In the genomic region with DNA sequence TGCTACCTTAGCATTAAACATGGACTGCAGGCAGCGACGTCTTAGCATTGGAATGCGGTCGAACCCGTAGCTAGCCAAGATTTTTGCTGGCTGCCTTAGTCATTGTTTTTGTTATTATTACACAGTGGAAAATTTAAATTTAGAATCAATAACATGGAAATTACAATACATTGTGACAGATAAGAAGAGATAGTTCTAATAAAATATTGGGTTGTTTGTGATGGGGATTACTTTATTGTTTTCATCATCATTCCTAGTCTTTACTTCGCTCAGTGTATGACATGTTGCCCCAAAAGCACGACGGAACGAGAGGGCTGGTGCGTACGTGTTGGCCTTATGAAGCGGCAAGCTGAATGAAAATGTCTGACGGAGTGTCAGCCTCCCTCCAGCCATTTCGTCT, we compare ENCODE assay signal across 2 fruit fly cellular contexts.
TF ChIP-seq lines count a peak whose summit lies in the region.

No protein-coding gene starts in this region.

TF ChIP-seq in whole organism, embryonic, 481 proteins besides CTCF, POLR2A, EP300 and RAD21 (continued from another document and continues in another):
- TF ChIP-seq CG10565 (GFP tag; optimal IDR thresholded peaks at IDR 0.05; lab: Kevin White, UChicago) (peak; percentile 9), Doc3 (GFP tag; IDR thresholded peaks at IDR 0.05; lab: Robert Waterston, UW; ENCODE audit: partially characterized antibody) (no peak), CG10462 (GFP tag; optimal IDR thresholded peaks at IDR 0.05; lab: Kevin White, UChicago) (peak; percentile 67), HmgZ (tag; optimal IDR thresholded peaks at IDR 0.05; lab: Kevin White, UChicago) (peak; percentile 88), dimm (GFP tag; IDR thresholded peaks at IDR 0.05; lab: Robert Waterston, UW) (peak; percentile 72), mirr (GFP tag; optimal IDR thresholded peaks at IDR 0.05; lab: Kevin White, UChicago) (peak; percentile 66), Scr (GFP tag; IDR thresholded peaks at IDR 0.05; lab: Robert Waterston, UW; ENCODE audit: partially characterized antibody) (no peak), CG6654 (GFP tag; optimal IDR thresholded peaks at IDR 0.05; lab: Kevin White, UChicago) (peak; percentile 40), CG10654 (GFP tag; optimal IDR thresholded peaks at IDR 0.05; lab: Kevin White, UChicago) (peak; percentile 67), tgo (GFP tag; IDR thresholded peaks at IDR 0.05; lab: Robert Waterston, UW) (peak; percentile 80), CG13296 (GFP tag; optimal IDR thresholded peaks at IDR 0.05; lab: Kevin White, UChicago) (peak; percentile 88), dysf (GFP tag; IDR thresholded peaks at IDR 0.05; lab: Robert Waterston, UW) (peak; percentile 88), aop (GFP tag; IDR thresholded peaks at IDR 0.05; lab: Robert Waterston, UW) (peak; percentile 52; the same call in 1 of the 2 replicates), Doc2 (GFP tag; IDR thresholded peaks at IDR 0.05; lab: Robert Waterston, UW) (no peak), Six4 (GFP tag; optimal IDR thresholded peaks at IDR 0.05; lab: Kevin White, UChicago) (peak; percentile 79), HLHmδ (GFP tag; optimal IDR thresholded peaks at IDR 0.05; lab: Kevin White, UChicago) (no peak), CG8944 (GFP tag; optimal IDR thresholded peaks at IDR 0.05; lab: Kevin White, UChicago) (peak; percentile 62), CG18476 (GFP tag; optimal IDR thresholded peaks at IDR 0.05; lab: Kevin White, UChicago) (peak; percentile 61), chn (GFP tag; optimal IDR thresholded peaks at IDR 0.05; lab: Kevin White, UChicago) (peak; percentile 42), danr (GFP tag; IDR thresholded peaks at IDR 0.05; lab: Robert Waterston, UW) (peak; percentile 57; the same call in 1 of the 2 replicates), insv (GFP tag; optimal IDR thresholded peaks at IDR 0.05; lab: Kevin White, UChicago) (peak in 1 of 2 experiments; percentile 17), CG3726 (GFP tag; IDR thresholded peaks at IDR 0.05; lab: Robert Waterston, UW) (peak; percentile 67; the same call in 1 of the 3 replicates), CG1529 (GFP tag; optimal IDR thresholded peaks at IDR 0.05; lab: Kevin White, UChicago) (peak; percentile 71), MBD-R2 (GFP tag; IDR thresholded peaks at IDR 0.05; lab: Robert Waterston, UW) (peak; percentile 63; the same call in 1 of the 2 replicates), Eip74EF (GFP tag; optimal IDR thresholded peaks at IDR 0.05; lab: Kevin White, UChicago) (peak in 1 of 2 experiments; percentile 80), CG15011 (GFP tag; optimal IDR thresholded peaks at IDR 0.05; lab: Kevin White, UChicago) (peak; percentile 54), CG30431 (GFP tag; optimal IDR thresholded peaks at IDR 0.05; lab: Kevin White, UChicago) (no peak), CG13123 (GFP tag; optimal IDR thresholded peaks at IDR 0.05; lab: Kevin White, UChicago) (peak; percentile 64), wek (GFP tag; optimal IDR thresholded peaks at IDR 0.05; lab: Kevin White, UChicago) (peak; percentile 62), sisA (GFP tag; IDR thresholded peaks at IDR 0.05; lab: Robert Waterston, UW) (peak; percentile 82), knrl (GFP tag; IDR thresholded peaks at IDR 0.05; lab: Robert Waterston, UW; ENCODE audit: partially characterized antibody) (no peak), Hr78 (GFP tag; optimal IDR thresholded peaks at IDR 0.05; lab: Kevin White, UChicago) (peak in 1 of 2 experiments; percentile 74), inv (GFP tag; IDR thresholded peaks at IDR 0.05; lab: Robert Waterston, UW; ENCODE audit: partially characterized antibody) (no peak), CG13624 (GFP tag; optimal IDR thresholded peaks at IDR 0.05; lab: Kevin White, UChicago) (peak; percentile 80), Deaf1 (tag; optimal IDR thresholded peaks at IDR 0.05; lab: Kevin White, UChicago) (peak; percentile 61), peb (GFP tag; IDR thresholded peaks at IDR 0.05; lab: Robert Waterston, UW) (peak; percentile 69; the same call in 1 of the 2 replicates), en (GFP tag; optimal IDR thresholded peaks at IDR 0.05; lab: Kevin White, UChicago) (peak; percentile 83), gt (GFP tag; IDR thresholded peaks at IDR 0.05; lab: Robert Waterston, UW) (peak; percentile 63; the same call in 1 of the 2 replicates), CG10321 (GFP tag; IDR thresholded peaks at IDR 0.05; lab: Robert Waterston, UW) (peak; percentile 36; the same call in 1 of the 2 replicates), Bgb (GFP tag; IDR thresholded peaks at IDR 0.05; lab: Robert Waterston, UW; ENCODE audit: partially characterized antibody) (no peak), fd102C (GFP tag; optimal IDR thresholded peaks at IDR 0.05; lab: Kevin White, UChicago) (no peak), CG9932 (GFP tag; IDR thresholded peaks at IDR 0.05; lab: Robert Waterston, UW) (peak; percentile 84), kay (GFP tag; optimal IDR thresholded peaks at IDR 0.05; lab: Kevin White, UChicago) (peak; percentile 82), Atf3 (GFP tag; optimal IDR thresholded peaks at IDR 0.05; lab: Kevin White, UChicago) (peak; percentile 69), Nf-YC (tag; optimal IDR thresholded peaks at IDR 0.05; lab: Kevin White, UChicago) (peak; percentile 79), CG1233 (GFP tag; optimal IDR thresholded peaks at IDR 0.05; lab: Kevin White, UChicago) (peak; percentile 78), CHES-1-like (GFP tag; optimal IDR thresholded peaks at IDR 0.05; lab: Kevin White, UChicago) (peak; percentile 73), CG6765 (GFP tag; optimal IDR thresholded peaks at IDR 0.05; lab: Kevin White, UChicago) (peak; percentile 73), Fer1 (GFP tag; optimal IDR thresholded peaks at IDR 0.05; lab: Kevin White, UChicago) (peak; percentile 87), Myb (GFP tag; optimal IDR thresholded peaks at IDR 0.05; lab: Kevin White, UChicago) (no peak), eyg (GFP tag; optimal IDR thresholded peaks at IDR 0.05; lab: Kevin White, UChicago) (peak; percentile 62), Sox100B (GFP tag; optimal IDR thresholded peaks at IDR 0.05; lab: Kevin White, UChicago) (peak; percentile 85), CG11695 (GFP tag; IDR thresholded peaks at IDR 0.05; lab: Robert Waterston, UW) (peak; percentile 85), repo (GFP tag; optimal IDR thresholded peaks at IDR 0.05; lab: Kevin White, UChicago) (peak; percentile 74), Mrtf (GFP tag; IDR thresholded peaks at IDR 0.05; lab: Robert Waterston, UW) (peak; percentile 76), phol (tag; optimal IDR thresholded peaks at IDR 0.05; lab: Kevin White, UChicago) (peak; percentile 85), row (GFP tag; IDR thresholded peaks at IDR 0.05; lab: Robert Waterston, UW) (peak; percentile 84), CG31441 (GFP tag; IDR thresholded peaks at IDR 0.05; lab: Robert Waterston, UW) (peak; percentile 88), CG15073 (GFP tag; optimal IDR thresholded peaks at IDR 0.05; lab: Kevin White, UChicago) (peak; percentile 2), slbo (GFP tag; IDR thresholded peaks at IDR 0.05; lab: Robert Waterston, UW) (peak; percentile 88), CG4360 (GFP tag; IDR thresholded peaks at IDR 0.05; lab: Robert Waterston, UW) (0 out of 2 replicates have a peak, but pooled peaks have one; percentile 36)

TF ChIP-seq in whole organism, prepupa, 60 proteins besides CTCF, POLR2A, EP300 and RAD21 (continued from another document):
- peak; percentile 62 for TF ChIP-seq CG8319 (GFP tag; optimal IDR thresholded peaks at IDR 0.05; lab: Kevin White, UChicago)
- peak; percentile 88 for TF ChIP-seq CG6808 (GFP tag; optimal IDR thresholded peaks at IDR 0.05; lab: Kevin White, UChicago)
- TF ChIP-seq Hr4 (GFP tag; optimal IDR thresholded peaks at IDR 0.05; lab: Kevin White, UChicago), result peak; percentile 80
- TF ChIP-seq CG6854 (GFP tag; optimal IDR thresholded peaks at IDR 0.05; lab: Kevin White, UChicago), result no peak
- peak; percentile 69 for TF ChIP-seq topi (GFP tag; optimal IDR thresholded peaks at IDR 0.05; lab: Kevin White, UChicago)
- peak; percentile 73 for TF ChIP-seq CG11294 (GFP tag; IDR thresholded peaks at IDR 0.05; lab: Robert Waterston, UW)
- TF ChIP-seq dac (GFP tag; optimal IDR thresholded peaks at IDR 0.05; lab: Kevin White, UChicago), result peak; percentile 68
- TF ChIP-seq eg (GFP tag; IDR thresholded peaks at IDR 0.05; lab: Robert Waterston, UW), result peak; percentile 94
- peak; percentile 88 for TF ChIP-seq Ets96B (tag; optimal IDR thresholded peaks at IDR 0.05; lab: Kevin White, UChicago)
- peak; percentile 90 for TF ChIP-seq CG3919 (GFP tag; optimal IDR thresholded peaks at IDR 0.05; lab: Kevin White, UChicago)
- peak; percentile 88 for TF ChIP-seq CG10669 (GFP tag; optimal IDR thresholded peaks at IDR 0.05; lab: Kevin White, UChicago)
- peak; percentile 71 for TF ChIP-seq CG16779 (tag; optimal IDR thresholded peaks at IDR 0.05; lab: Kevin White, UChicago)
- TF ChIP-seq svp (GFP tag; lab: Kevin White, UChicago), result peak; percentile 73
- peak; percentile 86 for TF ChIP-seq OdsH (GFP tag; optimal IDR thresholded peaks at IDR 0.05; lab: Kevin White, UChicago)
- TF ChIP-seq Blimp-1 (GFP tag; optimal IDR thresholded peaks at IDR 0.05; lab: Kevin White, UChicago), result no peak
- TF ChIP-seq Gug (GFP tag; IDR thresholded peaks at IDR 0.05; lab: Robert Waterston, UW), result peak; percentile 80
- TF ChIP-seq CG6276 (GFP tag; optimal IDR thresholded peaks at IDR 0.05; lab: Kevin White, UChicago), result peak; percentile 83
- TF ChIP-seq acj6 (GFP tag; optimal IDR thresholded peaks at IDR 0.05; lab: Kevin White, UChicago), result peak; percentile 85
- peak; percentile 86 for TF ChIP-seq spab (GFP tag; optimal IDR thresholded peaks at IDR 0.05; lab: Kevin White, UChicago)
- TF ChIP-seq CG31627 (GFP tag; optimal IDR thresholded peaks at IDR 0.05; lab: Kevin White, UChicago), result peak; percentile 52
- TF ChIP-seq CG8632 (GFP tag; optimal IDR thresholded peaks at IDR 0.05; lab: Kevin White, UChicago), result peak; percentile 83
- TF ChIP-seq CG15336 (GFP tag; IDR thresholded peaks at IDR 0.05; lab: Robert Waterston, UW), result peak; percentile 90
- TF ChIP-seq salr (GFP tag; optimal IDR thresholded peaks at IDR 0.05; lab: Kevin White, UChicago), result peak; percentile 75 to 78
- peak; percentile 95 for TF ChIP-seq Eip78C (GFP tag; lab: Kevin White, UChicago)
- TF ChIP-seq ss (GFP tag; optimal IDR thresholded peaks at IDR 0.05; lab: Kevin White, UChicago), result peak; percentile 87 to 88
- peak; percentile 61 for TF ChIP-seq Hr39 (GFP tag; optimal IDR thresholded peaks at IDR 0.05; lab: Kevin White, UChicago)
- TF ChIP-seq pdm3 (GFP tag; optimal IDR thresholded peaks at IDR 0.05; lab: Kevin White, UChicago), result peak; percentile 88
- peak; percentile 76 for TF ChIP-seq CG34406 (GFP tag; optimal IDR thresholded peaks at IDR 0.05; lab: Kevin White, UChicago)
- peak; percentile 54 for TF ChIP-seq Sox15 (GFP tag; optimal IDR thresholded peaks at IDR 0.05; lab: Kevin White, UChicago)
- TF ChIP-seq net (GFP tag; optimal IDR thresholded peaks at IDR 0.05; lab: Kevin White, UChicago), result peak; percentile 87
- peak; percentile 65 for TF ChIP-seq CG11902 (GFP tag; optimal IDR thresholded peaks at IDR 0.05; lab: Kevin White, UChicago)
- peak; percentile 80 for TF ChIP-seq Lpt (GFP tag; optimal IDR thresholded peaks at IDR 0.05; lab: Kevin White, UChicago)
- TF ChIP-seq Hr38 (GFP tag; optimal IDR thresholded peaks at IDR 0.05; lab: Kevin White, UChicago), result no peak
- TF ChIP-seq Eip75B (GFP tag; optimal IDR thresholded peaks at IDR 0.05; lab: Kevin White, UChicago), result peak; percentile 89
- TF ChIP-seq cyc (GFP tag; optimal IDR thresholded peaks at IDR 0.05; lab: Kevin White, UChicago), result peak; percentile 51
- TF ChIP-seq esn (GFP tag; optimal IDR thresholded peaks at IDR 0.05; lab: Kevin White, UChicago), result peak; percentile 65
- peak; percentile 88 for TF ChIP-seq CG3032 (tag; optimal IDR thresholded peaks at IDR 0.05; lab: Kevin White, UChicago)
- peak; percentile 82 for TF ChIP-seq CG6792 (GFP tag; optimal IDR thresholded peaks at IDR 0.05; lab: Kevin White, UChicago)
- peak; percentile 83 for TF ChIP-seq CG7368 (GFP tag; optimal IDR thresholded peaks at IDR 0.05; lab: Kevin White, UChicago)
